ENCODE assay signal across 1 fruit fly cellular context in genomic region chr2L:4847191-4847853, dm6.
TF ChIP-seq lines count a peak whose summit lies in the region.

TSS of gene mxt (minus strand) at chr2L:4847295.
TSS of gene CG11927 (plus strand) at chr2L:4847766.

TF ChIP-seq in whole organism, embryonic, 481 proteins besides CTCF, POLR2A, EP300 and RAD21 (continued from another document):
- TF ChIP-seq sens-2 (GFP tag; IDR thresholded peaks at IDR 0.05; lab: Robert Waterston, UW) (0 out of 2 replicates have a peak, but pooled peaks have one; percentile 7), CG17802 (tag; optimal IDR thresholded peaks at IDR 0.05; lab: Kevin White, UChicago) (peak; percentile 61), Dref (GFP tag; IDR thresholded peaks at IDR 0.05; lab: Robert Waterston, UW) (peak; percentile 73), tin (GFP tag; optimal IDR thresholded peaks at IDR 0.05; lab: Kevin White, UChicago) (peak; percentile 69), ken (GFP tag; IDR thresholded peaks at IDR 0.05; lab: Robert Waterston, UW) (peak; percentile 64; the same call in 2 of the 3 replicates), fu2 (GFP tag; optimal IDR thresholded peaks at IDR 0.05; lab: Kevin White, UChicago) (peak; percentile 24), fd64A (GFP tag; optimal IDR thresholded peaks at IDR 0.05; lab: Kevin White, UChicago) (no peak), vfl (GFP tag; optimal IDR thresholded peaks at IDR 0.05; lab: Kevin White, UChicago) (peak; percentile 8), CG10147 (GFP tag; optimal IDR thresholded peaks at IDR 0.05; lab: Kevin White, UChicago) (peak; percentile 24), Adf1 (GFP tag; IDR thresholded peaks at IDR 0.05; lab: Robert Waterston, UW) (no peak), crp (GFP tag; optimal IDR thresholded peaks at IDR 0.05; lab: Kevin White, UChicago) (no peak), CG8944 (GFP tag; optimal IDR thresholded peaks at IDR 0.05; lab: Kevin White, UChicago) (peak; percentile 8), chinmo (GFP tag; IDR thresholded peaks at IDR 0.05; lab: Robert Waterston, UW; ENCODE audit: partially characterized antibody) (0 out of 4 replicates have a peak, but pooled peaks have one; percentile 63), CG11456 (GFP tag; IDR thresholded peaks at IDR 0.05; lab: Robert Waterston, UW) (peak; percentile 75; the same call in 2 of the 3 replicates), CG8388 (GFP tag; optimal IDR thresholded peaks at IDR 0.05; lab: Kevin White, UChicago) (peak; percentile 3), CG17186 (GFP tag; optimal IDR thresholded peaks at IDR 0.05; lab: Kevin White, UChicago) (peak; percentile 72), Sry-β (GFP tag; optimal IDR thresholded peaks at IDR 0.05; lab: Kevin White, UChicago) (peak; percentile 88), stwl (tag; optimal IDR thresholded peaks at IDR 0.05; lab: Kevin White, UChicago) (no peak), Nf-YB (GFP tag; optimal IDR thresholded peaks at IDR 0.05; lab: Kevin White, UChicago) (no peak), amos (GFP tag; IDR thresholded peaks at IDR 0.05; lab: Robert Waterston, UW; ENCODE audit: partially characterized antibody) (peak; percentile 89), CG1602 (GFP tag; optimal IDR thresholded peaks at IDR 0.05; lab: Kevin White, UChicago) (peak; percentile 43), CG3847 (GFP tag; IDR thresholded peaks at IDR 0.05; lab: Robert Waterston, UW) (peak; percentile 56), Hr78 (GFP tag; optimal IDR thresholded peaks at IDR 0.05; lab: Kevin White, UChicago) (no peak), CG18476 (GFP tag; optimal IDR thresholded peaks at IDR 0.05; lab: Kevin White, UChicago) (peak; percentile 34), CG13123 (GFP tag; optimal IDR thresholded peaks at IDR 0.05; lab: Kevin White, UChicago) (no peak), CG30431 (GFP tag; optimal IDR thresholded peaks at IDR 0.05; lab: Kevin White, UChicago) (peak; percentile 20), CG14050 (GFP tag; IDR thresholded peaks at IDR 0.05; lab: Robert Waterston, UW) (no peak), zfh1 (GFP tag; IDR thresholded peaks at IDR 0.05; lab: Robert Waterston, UW) (peak; percentile 71; the same call in 2 of the 3 replicates), inv (GFP tag; IDR thresholded peaks at IDR 0.05; lab: Robert Waterston, UW; ENCODE audit: partially characterized antibody) (peak; percentile 81), Ptx1 (GFP tag; IDR thresholded peaks at IDR 0.05; lab: Robert Waterston, UW) (peak; percentile 39; the same call in 1 of the 2 replicates), maf-S (GFP tag; optimal IDR thresholded peaks at IDR 0.05; lab: Kevin White, UChicago) (peak; percentile 9), tna (GFP tag; IDR thresholded peaks at IDR 0.05; lab: Robert Waterston, UW; ENCODE audit: partially characterized antibody) (peak; percentile 77), CG12071 (GFP tag; optimal IDR thresholded peaks at IDR 0.05; lab: Kevin White, UChicago) (no peak), bsh (GFP tag; optimal IDR thresholded peaks at IDR 0.05; lab: Kevin White, UChicago) (peak in 1 of 2 experiments; percentile 1), CkIIα-i1 (GFP tag; IDR thresholded peaks at IDR 0.05; lab: Robert Waterston, UW) (no peak), CG17328 (GFP tag; IDR thresholded peaks at IDR 0.05; lab: Robert Waterston, UW) (0 out of 2 replicates have a peak, but pooled peaks have one; percentile 20), CG7357 (GFP tag; IDR thresholded peaks at IDR 0.05; lab: Robert Waterston, UW) (0 out of 3 replicates have a peak, but pooled peaks have one; percentile 42), Xbp1 (GFP tag; optimal IDR thresholded peaks at IDR 0.05; lab: Kevin White, UChicago) (peak; percentile 66), CG31388 (GFP tag; optimal IDR thresholded peaks at IDR 0.05; lab: Kevin White, UChicago) (no peak), gcm2 (GFP tag; optimal IDR thresholded peaks at IDR 0.05; lab: Kevin White, UChicago) (no peak), CG2129 (GFP tag; IDR thresholded peaks at IDR 0.05; lab: Robert Waterston, UW; ENCODE audit: partially characterized antibody) (peak; percentile 74), az2 (GFP tag; optimal IDR thresholded peaks at IDR 0.05; lab: Kevin White, UChicago) (peak; percentile 68), D19B (GFP tag; optimal IDR thresholded peaks at IDR 0.05; lab: Kevin White, UChicago) (no peak), CG14860 (GFP tag; IDR thresholded peaks at IDR 0.05; lab: Robert Waterston, UW; ENCODE audit: partially characterized antibody) (peak; percentile 78), CG14441 (GFP tag; IDR thresholded peaks at IDR 0.05; lab: Robert Waterston, UW) (0 out of 2 replicates have a peak, but pooled peaks have one; percentile 40), Med (GFP tag; lab: Kevin White, UChicago) (peak; percentile 86), CG9727 (GFP tag; optimal IDR thresholded peaks at IDR 0.05; lab: Kevin White, UChicago) (peak; percentile 33), vvl (GFP tag; IDR thresholded peaks at IDR 0.05; lab: Robert Waterston, UW) (peak; percentile 44; the same call in 1 of the 2 replicates), CG2116 (GFP tag; optimal IDR thresholded peaks at IDR 0.05; lab: Kevin White, UChicago) (peak; percentile 53), Dp (GFP tag; optimal IDR thresholded peaks at IDR 0.05; lab: Kevin White, UChicago) (peak; percentile 33), CG9215 (GFP tag; IDR thresholded peaks at IDR 0.05; lab: Robert Waterston, UW) (peak; percentile 24; the same call in 1 of the 2 replicates), chn (GFP tag; optimal IDR thresholded peaks at IDR 0.05; lab: Kevin White, UChicago) (peak; percentile 52), CG15601 (tag; optimal IDR thresholded peaks at IDR 0.05; lab: Kevin White, UChicago) (peak; percentile 10), Deaf1 (tag; optimal IDR thresholded peaks at IDR 0.05; lab: Kevin White, UChicago) (no peak), Dbx (GFP tag; IDR thresholded peaks at IDR 0.05; lab: Robert Waterston, UW) (no peak), vnd (GFP tag; IDR thresholded peaks at IDR 0.05; lab: Robert Waterston, UW; ENCODE audit: partially characterized antibody) (peak; percentile 81), pzg (GFP tag; optimal IDR thresholded peaks at IDR 0.05; lab: Kevin White, UChicago) (peak; percentile 45), lov (optimal IDR thresholded peaks at IDR 0.05; lab: Kevin White, UChicago) (no peak), lov (GFP tag; IDR thresholded peaks at IDR 0.05; lab: Robert Waterston, UW) (no peak), Usf (GFP tag; optimal IDR thresholded peaks at IDR 0.05; lab: Kevin White, UChicago) (no peak), NfI (GFP tag; optimal IDR thresholded peaks at IDR 0.05; lab: Kevin White, UChicago) (peak; percentile 53), CG16863 (GFP tag; optimal IDR thresholded peaks at IDR 0.05; lab: Kevin White, UChicago) (no peak), Hand (GFP tag; optimal IDR thresholded peaks at IDR 0.05; lab: Kevin White, UChicago) (no peak), CG11695 (GFP tag; IDR thresholded peaks at IDR 0.05; lab: Robert Waterston, UW) (no peak), CG17359 (tag; optimal IDR thresholded peaks at IDR 0.05; lab: Kevin White, UChicago) (peak; percentile 8), CG9437 (GFP tag; optimal IDR thresholded peaks at IDR 0.05; lab: Kevin White, UChicago) (peak; percentile 99), danr (GFP tag; IDR thresholded peaks at IDR 0.05; lab: Robert Waterston, UW) (no peak), chm (GFP tag; IDR thresholded peaks at IDR 0.05; lab: Robert Waterston, UW) (no peak; the same call in 1 of the 2 replicates), CG32772 (GFP tag; IDR thresholded peaks at IDR 0.05; lab: Robert Waterston, UW) (0 out of 2 replicates have a peak, but pooled peaks have one; percentile 26), sens (GFP tag; lab: Kevin White, UChicago) (peak; percentile 90), lilli (GFP tag; optimal IDR thresholded peaks at IDR 0.05; lab: Kevin White, UChicago) (peak; percentile 75), CG2712 (tag; optimal IDR thresholded peaks at IDR 0.05; lab: Kevin White, UChicago) (peak; percentile 37), mam (GFP tag; optimal IDR thresholded peaks at IDR 0.05; lab: Kevin White, UChicago) (peak; percentile 67), Nf-YC (tag; optimal IDR thresholded peaks at IDR 0.05; lab: Kevin White, UChicago) (peak; percentile 26), CG13624 (GFP tag; optimal IDR thresholded peaks at IDR 0.05; lab: Kevin White, UChicago) (no peak), CG18599 (GFP tag; optimal IDR thresholded peaks at IDR 0.05; lab: Kevin White, UChicago) (no peak), mirr (GFP tag; optimal IDR thresholded peaks at IDR 0.05; lab: Kevin White, UChicago) (no peak), CG12391 (tag; optimal IDR thresholded peaks at IDR 0.05; lab: Kevin White, UChicago) (peak; percentile 52), CG32532 (GFP tag; IDR thresholded peaks at IDR 0.05; lab: Robert Waterston, UW) (peak; percentile 61), Max (GFP tag; optimal IDR thresholded peaks at IDR 0.05; lab: Kevin White, UChicago) (peak; percentile 58), tx (GFP tag; optimal IDR thresholded peaks at IDR 0.05; lab: Kevin White, UChicago) (peak; percentile 43), CG17568 (GFP tag; optimal IDR thresholded peaks at IDR 0.05; lab: Kevin White, UChicago) (no peak), CG10366 (GFP tag; IDR thresholded peaks at IDR 0.05; lab: Robert Waterston, UW) (peak; percentile 59), CG31224 (GFP tag; IDR thresholded peaks at IDR 0.05; lab: Robert Waterston, UW) (no peak), Gug (GFP tag; IDR thresholded peaks at IDR 0.05; lab: Robert Waterston, UW) (peak; percentile 83), Atf3 (GFP tag; optimal IDR thresholded peaks at IDR 0.05; lab: Kevin White, UChicago) (peak; percentile 12), Gsc (GFP tag; IDR thresholded peaks at IDR 0.05; lab: Robert Waterston, UW) (0 out of 2 replicates have a peak, but pooled peaks have one; percentile 18)
